Fruit fly (Drosophila melanogaster) Kc167 (cell line): ENCODE data around the gene CG14244.

Experiments used
- Myc ChIP-seq: fragments of >200 bp; optimal IDR thresholded peaks from 2 replicates; lab custom pipeline; 2017; ENCODE audit warnings: missing external identifiers
- Sin3A ChIP-seq: fragments of >200 bp; optimal IDR thresholded peaks from 2 replicates; lab custom pipeline; 2018; ENCODE audit warnings: missing external identifiers
- h ChIP-seq: fragments of >200 bp; optimal IDR thresholded peaks from 3 replicates; lab custom pipeline; 2018; ENCODE audit warnings: missing external identifiers
- psq ChIP-seq: fragments of >200 bp; optimal IDR thresholded peaks from 2 replicates; lab custom pipeline; 2017; ENCODE audit warnings: missing external identifiers
- ttk ChIP-seq: sonication (Bioruptor generic); optimal IDR thresholded peaks from 2 replicates; lab custom pipeline; 2017; ENCODE audit warnings: missing external identifiers

- TF ChIP-seq h (lab: Kevin White, UChicago): no peak
- TF ChIP-seq Sin3A (lab: Kevin White, UChicago): no peak
- no peak for TF ChIP-seq Myc (lab: Kevin White, UChicago)
- TF ChIP-seq psq: no peak
- no peak for TF ChIP-seq ttk
Observed at dm6 chr3R:26724977-26725612, 838 bp upstream of the CG14244 start, which contains the start of gene CG6420.
